Worm (Caenorhabditis elegans): Measurements from ENCODE around the gene T23G7.3.

- TF ChIP-seq dao-5 (tag; optimal IDR thresholded peaks at IDR 0.05) = no peak
- no peak for TF ChIP-seq him-1 (tag; optimal IDR thresholded peaks at IDR 0.05)
- TF ChIP-seq W03F9.2 (tag; optimal IDR thresholded peaks at IDR 0.05) = no peak
Observed at ce11 chrII:9144366-9144765, 23.3 kb downstream of the T23G7.3 start.

Measured in whole organism, L4/young adult.